Worm (Caenorhabditis elegans) whole organism, L3 larva: Measurements from ENCODE around the gene cutl-11.

Experiments
- R02D3.7 ChIP-seq: fragments of 150-350 bp; optimal IDR thresholded peaks from 2 replicates; lab custom pipeline; 2014; ENCODE audit warnings: missing biosample characterization, missing genetic modification characterization
- ceh-82 ChIP-seq: fragments of 150-350 bp; optimal IDR thresholded peaks from 2 replicates; lab custom pipeline; 2014; ENCODE audit warnings: missing biosample characterization, missing genetic modification characterization
- lin-39 ChIP-seq: fragments of 150-350 bp; optimal IDR thresholded peaks from 2 replicates; lab custom pipeline; 2018; ENCODE audit warnings: missing biosample characterization, missing genetic modification reagents, missing genetic modification characterization
- lsy-12 ChIP-seq: sonication (generic microtip); optimal IDR thresholded peaks from 2 replicates; lab custom pipeline; 2016; ENCODE audit warnings: mild to moderate bottlenecking, missing genetic modification characterization, missing compliant biosample characterization
- nfya-1 ChIP-seq: sonication (generic microtip); optimal IDR thresholded peaks from 2 replicates; lab custom pipeline; 2017; ENCODE audit warnings: missing genetic modification characterization, mild to moderate bottlenecking, missing compliant biosample characterization, antibody characterized with exemption, moderate library complexity; ENCODE audit not compliant: insufficient read depth
- nhr-28 ChIP-seq: fragments of 150-350 bp; optimal IDR thresholded peaks from 2 replicates; lab custom pipeline; 2014; ENCODE audit warnings: missing biosample characterization, missing genetic modification characterization
- pqm-1 ChIP-seq: fragments of 150-350 bp; optimal IDR thresholded peaks from 2 replicates; lab custom pipeline; 2017; ENCODE audit warnings: missing biosample characterization, missing genetic modification characterization, inconsistent platforms
- snpc-4 ChIP-seq: fragments of 150-350 bp; optimal IDR thresholded peaks from 2 replicates; lab custom pipeline; 2014; ENCODE audit warnings: missing biosample characterization, missing genetic modification characterization
- unc-62 ChIP-seq: fragments of 150-350 bp; sonication (generic microtip); optimal IDR thresholded peaks from 4 replicates; lab custom pipeline; 2014; ENCODE audit warnings: missing biosample characterization, missing genetic modification reagents, missing genetic modification characterization
- ztf-11 ChIP-seq: fragments of 150-350 bp; optimal IDR thresholded peaks from 2 replicates; lab custom pipeline; 2014; ENCODE audit warnings: missing biosample characterization, missing genetic modification characterization
- ztf-4 ChIP-seq: fragments of 150-350 bp; optimal IDR thresholded peaks from 2 replicates; lab custom pipeline; 2014; ENCODE audit warnings: missing biosample characterization, missing genetic modification characterization

- no peak for TF ChIP-seq ceh-82 (tag; lab: Kevin White, UChicago)
- no peak for TF ChIP-seq nhr-28 (tag; lab: Kevin White, UChicago)
- TF ChIP-seq pqm-1 (tag; lab: Kevin White, UChicago) = peak; percentile 98
- TF ChIP-seq lsy-12 (tag; lab: Kevin White, UChicago) = no peak
- no peak for TF ChIP-seq snpc-4 (tag; lab: Kevin White, UChicago)
- TF ChIP-seq R02D3.7 (tag; lab: Kevin White, UChicago) = no peak
- no peak for TF ChIP-seq unc-62 (GFP tag; lab: Kevin White, UChicago)
- no peak for TF ChIP-seq lin-39 (tag; lab: Kevin White, UChicago)
- TF ChIP-seq nfya-1 (tag; lab: Kevin White, UChicago) = no peak
- no peak for TF ChIP-seq ztf-11 (tag; lab: Kevin White, UChicago)
- TF ChIP-seq ztf-4 = no peak
These were observed 11.0 kb upstream of the cutl-11 start, which contains the start of gene sfxn-1.5 for ce11 chrX:11661625-11662024.
